Fruit fly (Drosophila melanogaster) whole organism, prepupa: ENCODE results near the gene Coq7.

Source experiments
- CG10669 ChIP-seq: fragments of 200-800 bp; sonication (Bioruptor generic); optimal IDR thresholded peaks from 3 replicates; lab custom pipeline; 2018; ENCODE audit warnings: missing biosample characterization, mild to moderate bottlenecking, missing genetic modification characterization, moderate library complexity
- CG11294 ChIP-seq: fragments of 200-800 bp; sonication (Bioruptor generic); IDR thresholded peaks from 2 replicates; pipeline ENCODE4 v1.3.6; 2022; ENCODE audit warnings: missing biosample characterization, missing genetic modification characterization
- CG15336 ChIP-seq: fragments of 200-800 bp; sonication (Bioruptor generic); IDR thresholded peaks from 2 replicates; pipeline ENCODE4 v1.3.6; 2022; ENCODE audit warnings: missing biosample characterization, missing genetic modification characterization
- CG16779 ChIP-seq: fragments of 200-800 bp; sonication (Bioruptor generic); optimal IDR thresholded peaks from 3 replicates; lab custom pipeline; 2017; ENCODE audit warnings: missing biosample characterization, mild to moderate bottlenecking, missing genetic modification characterization
- CG3032 ChIP-seq: fragments of 200-800 bp; optimal IDR thresholded peaks from 2 replicates; lab custom pipeline; 2019; ENCODE audit warnings: missing biosample characterization, mild to moderate bottlenecking, missing genetic modification characterization, moderate library complexity
- CG31627 ChIP-seq: fragments of 200-800 bp; sonication (Bioruptor generic); optimal IDR thresholded peaks from 3 replicates; lab custom pipeline; 2016; ENCODE audit warnings: missing biosample characterization, missing genetic modification characterization
- CG32006 ChIP-seq: fragments of 200-800 bp; sonication (Bioruptor generic); optimal IDR thresholded peaks from 3 replicates; lab custom pipeline; 2017; ENCODE audit warnings: missing biosample characterization, mild to moderate bottlenecking, missing genetic modification characterization
- CG34406 ChIP-seq: fragments of 200-800 bp; sonication (Bioruptor generic); optimal IDR thresholded peaks from 3 replicates; lab custom pipeline; 2016; ENCODE audit warnings: missing biosample characterization, missing genetic modification characterization
- CG3919 ChIP-seq: fragments of 200-800 bp; sonication (Bioruptor generic); optimal IDR thresholded peaks from 3 replicates; lab custom pipeline; 2016; ENCODE audit warnings: missing biosample characterization, missing genetic modification characterization
- CG6163 ChIP-seq: fragments of 200-800 bp; sonication (Bioruptor generic); IDR thresholded peaks from 3 replicates; pipeline ENCODE4 v1.3.6; 2022; ENCODE audit warnings: missing biosample characterization, missing genetic modification characterization
- CG6276 ChIP-seq: fragments of 200-800 bp; sonication (Bioruptor generic); optimal IDR thresholded peaks from 2 replicates; lab custom pipeline; 2017; ENCODE audit warnings: missing biosample characterization, mild to moderate bottlenecking, missing genetic modification characterization
- CG6854 ChIP-seq: fragments of 200-800 bp; sonication (Bioruptor generic); optimal IDR thresholded peaks from 2 replicates; lab custom pipeline; 2017; ENCODE audit warnings: missing biosample characterization, mild to moderate bottlenecking, missing genetic modification characterization
- CG7368 ChIP-seq: fragments of 200-800 bp; sonication (Bioruptor generic); optimal IDR thresholded peaks from 3 replicates; lab custom pipeline; 2016; ENCODE audit warnings: missing biosample characterization, missing genetic modification characterization
- CG8632 ChIP-seq: fragments of 200-800 bp; sonication (Bioruptor generic); optimal IDR thresholded peaks from 3 replicates; lab custom pipeline; 2016; ENCODE audit warnings: missing biosample characterization, missing genetic modification characterization
- CG9139 ChIP-seq: fragments of 200-800 bp; sonication (Bioruptor generic); optimal IDR thresholded peaks from 3 replicates; lab custom pipeline; 2017; ENCODE audit warnings: missing biosample characterization, mild to moderate bottlenecking, missing genetic modification characterization
- Eip78C ChIP-seq: fragments of 200-800 bp; sonication (Bioruptor generic); peaks from one replicate; lab custom pipeline; 2016; ENCODE audit warnings: missing biosample characterization, missing genetic modification characterization
- Eip93F ChIP-seq: fragments of 200-800 bp; sonication (Bioruptor generic); optimal IDR thresholded peaks from 2 replicates; lab custom pipeline; 2016; ENCODE audit warnings: missing biosample characterization, mild to moderate bottlenecking, missing genetic modification characterization
- Ets21C ChIP-seq: fragments of 200-800 bp; sonication (Bioruptor generic); optimal IDR thresholded peaks from 3 replicates; lab custom pipeline; 2016; ENCODE audit warnings: missing biosample characterization, missing genetic modification characterization
- Ets96B ChIP-seq: fragments of 200-800 bp; optimal IDR thresholded peaks from 2 replicates; lab custom pipeline; 2019; ENCODE audit warnings: missing biosample characterization, mild to moderate bottlenecking, missing genetic modification characterization, moderate library complexity
- Hr38 ChIP-seq: sonication (Bioruptor generic); optimal IDR thresholded peaks from 2 replicates; lab custom pipeline; 2016; ENCODE audit warnings: missing biosample characterization, missing genetic modification characterization
- Met ChIP-seq: fragments of 200-800 bp; sonication (Bioruptor generic); optimal IDR thresholded peaks from 3 replicates; lab custom pipeline; 2016; ENCODE audit warnings: missing biosample characterization, missing genetic modification characterization
- OdsH ChIP-seq: fragments of 200-800 bp; sonication (Bioruptor generic); optimal IDR thresholded peaks from 3 replicates; lab custom pipeline; 2016; ENCODE audit warnings: missing biosample characterization, missing genetic modification characterization
- Sox102F ChIP-seq: fragments of 200-800 bp; sonication (Bioruptor generic); optimal IDR thresholded peaks from 2 replicates; lab custom pipeline; 2016; ENCODE audit warnings: missing biosample characterization, mild to moderate bottlenecking, missing genetic modification characterization
- Sox15 ChIP-seq: fragments of 200-800 bp; sonication (Bioruptor generic); optimal IDR thresholded peaks from 3 replicates; lab custom pipeline; 2016; ENCODE audit warnings: missing biosample characterization, missing genetic modification characterization
- achi ChIP-seq: fragments of 200-800 bp; sonication (Bioruptor generic); optimal IDR thresholded peaks from 3 replicates; lab custom pipeline; 2016; ENCODE audit warnings: missing biosample characterization, missing genetic modification characterization
- acj6 ChIP-seq: fragments of 200-800 bp; sonication (Bioruptor generic); optimal IDR thresholded peaks from 3 replicates; lab custom pipeline; 2016; ENCODE audit warnings: missing biosample characterization, missing genetic modification characterization
- cyc ChIP-seq: fragments of 200-800 bp; sonication (Bioruptor generic); optimal IDR thresholded peaks from 3 replicates; lab custom pipeline; 2016; ENCODE audit warnings: missing biosample characterization, missing genetic modification characterization
- dsx ChIP-seq: fragments of 200-800 bp; optimal IDR thresholded peaks from 3 replicates; lab custom pipeline; 2019; ENCODE audit warnings: missing biosample characterization, mild to moderate bottlenecking, missing genetic modification characterization, moderate library complexity; ENCODE audit not compliant: poor library complexity, severe bottlenecking
- fd85E ChIP-seq: fragments of 200-800 bp; sonication (Bioruptor generic); optimal IDR thresholded peaks from 3 replicates; lab custom pipeline; 2016; ENCODE audit warnings: missing biosample characterization, missing genetic modification characterization
- net ChIP-seq: fragments of 200-800 bp; sonication (Bioruptor generic); optimal IDR thresholded peaks from 3 replicates; lab custom pipeline; 2016; ENCODE audit warnings: missing biosample characterization, missing genetic modification characterization
- pdm3 ChIP-seq: fragments of 200-800 bp; sonication (Bioruptor generic); optimal IDR thresholded peaks from 3 replicates; lab custom pipeline; 2016; ENCODE audit warnings: missing biosample characterization, missing genetic modification characterization
- svp ChIP-seq: fragments of 200-800 bp; sonication (Bioruptor generic); peaks from one replicate; lab custom pipeline; 2016; ENCODE audit warnings: missing biosample characterization, missing genetic modification characterization
- vri ChIP-seq: fragments of 200-800 bp; sonication (Bioruptor generic); optimal IDR thresholded peaks from 3 replicates; lab custom pipeline; 2016; ENCODE audit warnings: missing biosample characterization, mild to moderate bottlenecking, missing genetic modification characterization

Coq7 gene

DNA sequence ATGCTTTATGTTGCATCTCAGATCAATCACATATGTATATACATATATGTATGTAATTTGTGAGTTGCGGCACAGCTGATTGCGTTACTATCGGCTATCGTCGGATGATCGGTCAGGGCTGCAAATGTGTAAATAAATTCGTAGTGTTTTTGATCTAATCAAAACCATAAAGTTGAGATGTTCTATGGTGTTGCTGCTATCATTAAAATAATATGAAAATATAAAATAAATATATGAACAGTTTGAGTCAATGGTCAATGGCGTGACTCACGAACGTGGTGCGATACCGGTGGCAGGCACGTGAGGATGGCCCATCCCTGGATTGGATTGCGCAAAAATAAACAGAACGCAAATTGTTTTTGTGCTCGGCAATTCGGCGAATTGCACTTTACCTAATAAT is at the start of gene Coq7 (continued):
- TF ChIP-seq vri (GFP tag; lab: Kevin White, UChicago) = no peak
- TF ChIP-seq CG7368 (GFP tag; lab: Kevin White, UChicago) = peak; percentile 69
- TF ChIP-seq Hr38 (GFP tag; lab: Kevin White, UChicago) = no peak
- TF ChIP-seq cyc (GFP tag; lab: Kevin White, UChicago) = peak; percentile 76
- TF ChIP-seq Sox102F = no peak
- TF ChIP-seq CG3032 (tag; lab: Kevin White, UChicago) = peak; percentile 83
- no peak for TF ChIP-seq dsx
- TF ChIP-seq, all 60 proteins: peak for 32

DNA sequence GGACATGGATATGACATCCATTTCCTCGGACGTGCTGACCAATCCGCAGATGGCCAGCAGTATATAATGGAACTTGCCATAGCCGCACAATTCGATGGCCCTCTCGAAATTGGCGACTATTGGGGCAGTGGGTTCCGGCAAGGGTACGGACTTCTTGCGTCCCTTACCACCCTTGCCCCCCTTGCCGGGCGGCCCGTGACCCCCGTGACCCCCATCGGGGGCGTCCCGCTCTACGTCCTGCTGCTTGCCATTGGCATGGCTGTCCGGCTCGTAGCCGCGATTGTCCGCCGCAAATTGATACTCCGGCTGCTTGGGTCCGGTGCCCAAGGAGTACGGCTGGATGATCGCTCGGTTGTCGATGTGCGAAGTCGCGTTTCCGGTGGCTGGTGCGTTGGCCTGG is 47.4 kb upstream of the Coq7 start:
- TF ChIP-seq CG6276 (GFP tag; lab: Kevin White, UChicago) (no peak), CG32006 (GFP tag; lab: Kevin White, UChicago) (no peak), svp (GFP tag; lab: Kevin White, UChicago) (peak; percentile 68), cyc (GFP tag; lab: Kevin White, UChicago) (no peak), net (no peak), CG15336 (GFP tag; lab: Robert Waterston, UW) (no peak)

DNA sequence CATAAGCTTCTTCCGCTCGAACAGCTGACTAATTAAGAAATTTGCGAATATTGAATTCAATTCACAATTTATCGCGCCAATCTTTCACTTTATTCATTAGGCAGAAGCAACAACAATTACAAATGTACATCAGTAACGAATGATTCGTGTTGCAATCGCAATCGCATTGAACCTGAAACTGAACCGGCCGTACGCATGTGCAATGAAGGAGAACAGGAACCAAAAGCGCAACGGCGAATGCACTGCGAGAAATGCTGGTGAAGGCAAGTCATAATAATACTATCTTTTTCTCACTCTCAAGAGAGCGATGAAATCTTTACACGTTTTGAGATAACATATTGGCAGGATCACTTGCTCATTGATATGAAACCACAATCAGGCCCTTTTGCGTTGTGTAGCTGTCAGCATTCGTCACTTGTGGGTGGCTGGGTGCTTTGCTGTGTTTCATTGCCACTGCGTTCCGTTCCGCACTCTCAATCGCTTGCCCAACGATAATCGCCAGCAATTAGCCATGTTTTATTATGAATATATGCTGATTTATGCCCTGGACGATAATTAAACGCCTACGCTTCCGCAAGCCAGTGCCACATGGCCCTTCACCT is 46.0 kb upstream of the Coq7 start:
- no peak for TF ChIP-seq Ets21C (GFP tag; lab: Kevin White, UChicago)
- peak; percentile 39; the same call in 2 of the 3 replicates for TF ChIP-seq CG6163 (GFP tag; lab: Robert Waterston, UW)
- TF ChIP-seq CG3919 = peak; percentile 29
- no peak for TF ChIP-seq acj6 (GFP tag; lab: Kevin White, UChicago)
- peak; percentile 59 for TF ChIP-seq Eip78C (GFP tag; lab: Kevin White, UChicago)
- TF ChIP-seq CG10669 = peak; percentile 7
- no peak for TF ChIP-seq CG3032 (tag; lab: Kevin White, UChicago)
- TF ChIP-seq svp (GFP tag; lab: Kevin White, UChicago) = peak; percentile 92
- TF ChIP-seq CG31627 (GFP tag; lab: Kevin White, UChicago) = no peak
- no peak for TF ChIP-seq CG6854 (GFP tag; lab: Kevin White, UChicago)
- no peak for TF ChIP-seq Eip93F (GFP tag; lab: Kevin White, UChicago)
- TF ChIP-seq CG11294 (GFP tag; lab: Robert Waterston, UW) = no peak
- TF ChIP-seq Sox15 = no peak
- TF ChIP-seq Met (GFP tag; lab: Kevin White, UChicago) = no peak
- TF ChIP-seq cyc (GFP tag; lab: Kevin White, UChicago) = no peak
- TF ChIP-seq CG32006 (GFP tag; lab: Kevin White, UChicago) = peak; percentile 35
- TF ChIP-seq CG8632 (GFP tag; lab: Kevin White, UChicago) = no peak
- no peak for TF ChIP-seq CG9139
- TF ChIP-seq achi (GFP tag; lab: Kevin White, UChicago) = no peak

DNA sequence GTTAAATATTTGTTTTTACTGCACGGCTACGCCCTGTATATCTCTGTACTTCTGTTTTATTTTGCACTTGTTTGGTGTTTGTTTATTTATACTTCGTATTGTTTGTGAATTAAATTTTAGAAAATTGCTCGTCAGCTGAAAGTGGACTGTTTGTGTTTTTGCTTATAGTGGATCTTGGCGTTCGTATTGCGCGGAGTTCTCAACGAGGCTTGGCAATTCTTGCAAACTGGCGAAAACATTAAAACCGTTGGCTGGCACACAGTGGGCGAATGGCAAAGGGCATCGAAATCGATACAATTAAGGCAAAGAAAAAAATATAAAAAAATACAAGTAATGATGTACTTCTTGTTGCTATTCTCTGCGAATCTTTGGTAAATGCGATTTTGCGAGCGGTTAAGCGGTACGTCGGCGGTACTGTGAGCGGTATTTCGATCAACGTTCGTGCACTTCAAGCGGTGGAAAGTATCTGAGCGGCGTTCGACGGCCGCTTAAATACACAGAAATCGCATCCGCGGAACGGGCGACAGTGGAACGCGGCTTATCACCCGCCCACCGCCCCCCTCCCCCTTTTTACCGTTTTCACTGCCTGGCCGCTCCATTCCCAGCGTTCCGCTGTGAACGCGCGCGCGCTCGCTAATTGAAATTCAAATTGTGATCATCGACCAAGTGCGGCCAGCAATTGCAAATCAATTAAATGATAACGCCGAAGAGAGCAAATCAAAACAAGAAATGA is 44.1 kb upstream of the Coq7 start:
- TF ChIP-seq Eip78C (GFP tag; lab: Kevin White, UChicago) (no peak), CG16779 (no peak), Ets96B (tag; lab: Kevin White, UChicago) (no peak), vri (GFP tag; lab: Kevin White, UChicago) (no peak), fd85E (GFP tag; lab: Kevin White, UChicago) (no peak), CG34406 (GFP tag; lab: Kevin White, UChicago) (no peak), cyc (GFP tag; lab: Kevin White, UChicago) (no peak), CG11294 (GFP tag; lab: Robert Waterston, UW) (no peak), CG32006 (GFP tag; lab: Kevin White, UChicago) (no peak), pdm3 (GFP tag; lab: Kevin White, UChicago) (no peak), OdsH (GFP tag; lab: Kevin White, UChicago) (no peak), Met (GFP tag; lab: Kevin White, UChicago) (no peak)
- TF ChIP-seq, all 60 proteins: peak for 0
